Worm (Caenorhabditis elegans) whole organism, dauer: ENCODE results near the gene F13B9.2.

Source experiments
- unc-62 ChIP-seq: sonication (generic microtip); optimal IDR thresholded peaks from 2 replicates; lab custom pipeline; 2017; ENCODE audit warnings: missing biosample characterization, missing genetic modification reagents, missing genetic modification characterization

The F13B9.2 gene

ce11 chrX:8285169-8285796 lies at the start of gene F13B9.2, which contains the start of gene fis-2:
F13B9.2 (plus strand) TSS chrX:8285683.
fis-2 (minus strand) TSS chrX:8285219.
- TF ChIP-seq unc-62 (GFP tag; lab: Kevin White, UChicago) = no peak

DNA sequence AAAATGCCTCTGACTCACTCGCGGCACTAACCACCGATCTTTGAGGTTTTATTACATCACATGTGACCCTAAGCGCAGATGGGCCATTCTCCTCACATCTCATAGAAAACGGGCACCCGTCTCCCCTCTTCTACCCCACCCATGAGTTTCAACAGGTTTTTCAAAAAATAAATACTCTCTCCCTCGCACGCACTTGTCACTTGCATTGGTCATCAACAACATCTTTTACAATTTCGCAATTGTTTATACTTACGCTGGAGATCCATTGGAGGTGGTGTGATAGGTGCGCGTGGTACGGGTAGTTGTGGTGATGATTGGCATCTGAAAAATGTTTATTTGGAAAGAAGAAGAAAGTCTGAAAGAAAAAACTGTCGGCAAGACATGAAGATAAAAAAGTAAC lies 49.5 kb upstream of the F13B9.2 start, which contains the start of gene M60.4:
TSS of gene M60.4 (minus strand) at position 321 of the 400 bp plus-strand sequence.
- TF ChIP-seq unc-62 (GFP tag; lab: Kevin White, UChicago) = no peak

DNA sequence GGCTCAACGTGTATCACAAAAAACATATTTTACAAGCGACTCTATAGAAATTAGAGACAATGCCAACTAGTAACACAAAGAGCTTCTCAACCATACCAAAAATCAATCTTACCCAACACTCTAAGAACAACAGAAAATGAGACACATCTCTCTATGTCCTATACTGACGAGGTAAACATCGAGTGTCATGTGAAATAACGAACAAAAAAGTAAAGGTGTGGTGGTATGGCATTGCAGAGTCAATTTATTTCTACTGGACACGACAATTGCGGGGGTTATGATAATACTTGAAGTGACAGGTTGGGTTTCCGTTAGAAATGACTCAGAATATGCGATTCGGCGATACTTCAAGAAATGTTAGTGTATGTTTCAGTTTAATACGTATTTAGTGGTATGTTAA lies 49.0 kb upstream of the F13B9.2 start:
- TF ChIP-seq unc-62 (GFP tag; lab: Kevin White, UChicago) = no peak

ce11 chrX:8238639-8239055 lies 46.8 kb upstream of the F13B9.2 start:
- TF ChIP-seq unc-62 (GFP tag; lab: Kevin White, UChicago) = no peak

ce11 chrX:8241906-8242305 lies 43.6 kb upstream of the F13B9.2 start, which contains the start of gene endu-2:
endu-2 (plus strand) TSS chrX:8242301.
- TF ChIP-seq unc-62 (GFP tag; lab: Kevin White, UChicago) = no peak

ce11 chrX:8243116-8243515 lies 42.4 kb upstream of the F13B9.2 start:
- TF ChIP-seq unc-62 (GFP tag; lab: Kevin White, UChicago) = no peak

DNA sequence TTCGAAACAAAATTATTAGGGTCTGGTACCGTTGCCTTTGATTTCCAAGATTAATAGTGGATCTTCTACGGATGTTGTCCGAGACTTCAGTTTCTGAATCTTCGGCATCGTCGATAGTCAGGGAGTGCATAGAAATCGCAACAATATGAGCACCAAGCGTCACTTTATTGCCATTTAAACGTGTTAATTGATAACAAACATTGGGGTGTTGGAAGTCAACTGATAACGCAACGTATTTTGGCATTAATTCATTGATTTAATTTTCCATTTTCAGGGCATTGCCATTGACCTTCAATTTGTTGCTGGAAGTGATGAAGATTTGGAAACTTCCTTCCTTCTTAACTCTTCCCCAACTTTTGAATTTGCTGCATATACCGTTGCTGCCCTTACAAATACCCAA lies 39.4 kb upstream of the F13B9.2 start, which contains the start of gene kqt-2:
TSS of gene kqt-2 (minus strand) at position 244 of the 400 bp plus-strand sequence.
- TF ChIP-seq unc-62 (GFP tag; lab: Kevin White, UChicago) = no peak

ce11 chrX:8247088-8247487 lies 38.4 kb upstream of the F13B9.2 start:
- TF ChIP-seq unc-62 (GFP tag; lab: Kevin White, UChicago) = no peak

ce11 chrX:8252293-8252692 lies 33.2 kb upstream of the F13B9.2 start, which contains the start of gene M60.6:
M60.6 (minus strand) TSS chrX:8252458.
- no peak for TF ChIP-seq unc-62 (GFP tag; lab: Kevin White, UChicago)

DNA sequence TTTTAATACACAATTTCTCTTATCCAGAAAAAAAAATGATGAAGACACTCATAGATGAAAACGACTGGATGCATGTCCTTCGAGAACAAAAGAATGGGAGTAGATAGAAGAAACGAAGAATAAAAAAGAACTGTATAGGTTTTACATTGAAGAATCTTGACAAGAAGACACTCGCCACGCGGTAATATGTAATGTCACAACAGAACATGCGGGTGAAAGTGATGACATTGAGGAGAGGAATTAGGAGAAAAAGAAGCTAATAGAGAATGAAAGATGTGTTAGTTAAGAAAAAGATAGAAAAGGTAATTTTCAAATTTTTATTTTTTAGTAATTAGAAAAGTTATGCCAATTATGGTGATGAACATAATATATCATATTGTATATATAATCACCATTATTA lies 30.1 kb upstream of the F13B9.2 start:
- no peak for TF ChIP-seq unc-62 (GFP tag; lab: Kevin White, UChicago)

- no peak for TF ChIP-seq unc-62 (GFP tag; lab: Kevin White, UChicago)
These were observed 27.8 kb upstream of the F13B9.2 start for ce11 chrX:8257687-8258086.

ce11 chrX:8261125-8261684 lies 24.3 kb upstream of the F13B9.2 start, which contains the start of gene M60.7:
M60.7 (minus strand) TSS chrX:8261175.
- TF ChIP-seq unc-62 (GFP tag; lab: Kevin White, UChicago) = no peak

ce11 chrX:8262734-8263133 lies 22.7 kb upstream of the F13B9.2 start:
- TF ChIP-seq unc-62 (GFP tag; lab: Kevin White, UChicago) = no peak

ce11 chrX:8268083-8268482 lies 17.4 kb upstream of the F13B9.2 start:
- no peak for TF ChIP-seq unc-62 (GFP tag; lab: Kevin White, UChicago)

- no peak for TF ChIP-seq unc-62 (GFP tag; lab: Kevin White, UChicago)
These were observed 14.4 kb upstream of the F13B9.2 start, which contains the start of gene cutl-29 for ce11 chrX:8270971-8271553. cutl-29 (minus strand) TSS chrX:8271021.

DNA sequence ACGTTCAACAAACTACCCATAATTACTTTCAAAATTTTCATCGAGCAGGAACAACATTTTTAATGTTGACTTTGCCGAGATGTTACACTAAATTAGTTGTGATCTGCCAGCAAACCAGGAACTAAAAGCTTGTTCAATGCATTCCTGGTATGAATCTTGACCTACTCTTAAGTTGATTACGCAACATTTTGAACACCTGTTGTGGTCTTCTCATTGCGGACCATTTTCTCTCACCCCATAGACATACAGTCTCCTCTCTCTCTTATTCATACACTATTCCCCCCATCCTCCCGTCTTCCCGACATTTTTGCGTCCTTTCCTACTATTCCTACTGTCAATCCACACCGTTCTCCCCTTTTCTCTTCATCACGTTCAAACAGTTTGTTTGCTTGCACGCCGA lies 12.0 kb upstream of the F13B9.2 start:
- no peak for TF ChIP-seq unc-62 (GFP tag; lab: Kevin White, UChicago)
